Worm (Caenorhabditis elegans) whole organism, L4/young adult: Measurements from ENCODE around the gene cra-1.

Experiments used
- dao-5 ChIP-seq: sonication (generic microtip); optimal IDR thresholded peaks from 2 replicates; lab custom pipeline; 2016; ENCODE audit warnings: missing genotype, missing genetic modification characterization, moderate library complexity, missing compliant biosample characterization
- him-1 ChIP-seq: sonication (generic microtip); optimal IDR thresholded peaks from 2 replicates; lab custom pipeline; 2016; ENCODE audit warnings: missing genotype, missing genetic modification reagents, missing genetic modification characterization, missing compliant biosample characterization

- TF ChIP-seq him-1 (tag; lab: Kevin White, UChicago): no peak
- no peak for TF ChIP-seq dao-5 (tag; lab: Kevin White, UChicago)
Measured at ce11 chrIII:6859482-6859881, 9.8 kb downstream of the cra-1 start, which contains the start of gene clec-158.
